Fruit fly (Drosophila melanogaster) whole organism, embryonic: ENCODE data around the gene Caper.

ENCODE experiments used
- Atf-2 ChIP-seq: fragments of 200-800 bp; sonication (Bioruptor generic); optimal IDR thresholded peaks from 2 replicates; lab custom pipeline; 2016; ENCODE audit warnings: missing biosample characterization, missing genetic modification characterization
- Bgb ChIP-seq: fragments of 200-800 bp; sonication (Bioruptor generic); IDR thresholded peaks from 2 replicates; pipeline ENCODE4 v1.3.6; 2022; ENCODE audit warnings: missing biosample characterization, missing genetic modification characterization; ENCODE audit not compliant: partially characterized antibody
- BtbVII ChIP-seq: fragments of 200-800 bp; sonication (Bioruptor generic); optimal IDR thresholded peaks from 3 replicates; lab custom pipeline; 2017; ENCODE audit warnings: missing biosample characterization, mild to moderate bottlenecking, missing genetic modification characterization
- C15 ChIP-seq: fragments of 200-800 bp; sonication (Bioruptor generic); IDR thresholded peaks from 3 replicates; pipeline ENCODE4 v1.3.6; 2022; ENCODE audit warnings: missing biosample characterization, missing genetic modification characterization
- CG10959 ChIP-seq: fragments of 200-800 bp; sonication (Bioruptor generic); IDR thresholded peaks from 2 replicates; pipeline ENCODE4 v1.3.6; 2022; ENCODE audit warnings: missing biosample characterization, missing genetic modification characterization
- CG11093 ChIP-seq: fragments of 200-800 bp; sonication (Bioruptor generic); IDR thresholded peaks from 3 replicates; pipeline ENCODE4 v1.3.6; 2022; ENCODE audit warnings: missing biosample characterization, missing genetic modification characterization
- CG12219 ChIP-seq: fragments of 200-800 bp; sonication (Bioruptor generic); optimal IDR thresholded peaks from 3 replicates; lab custom pipeline; 2018; ENCODE audit warnings: missing biosample characterization, mild to moderate bottlenecking, missing genetic modification characterization
- CG12659 ChIP-seq: fragments of 200-800 bp; sonication (Bioruptor generic); optimal IDR thresholded peaks from 3 replicates; lab custom pipeline; 2017; ENCODE audit warnings: mild to moderate bottlenecking, missing biosample characterization, missing genetic modification reagents, missing genetic modification characterization
- CG13424 ChIP-seq: fragments of 200-800 bp; sonication (Bioruptor generic); optimal IDR thresholded peaks from 2 replicates; lab custom pipeline; 2019; ENCODE audit warnings: missing biosample characterization, mild to moderate bottlenecking, missing genetic modification characterization, moderate library complexity
- CG15011 ChIP-seq: fragments of 200-800 bp; sonication (Bioruptor generic); optimal IDR thresholded peaks from 3 replicates; lab custom pipeline; 2018; ENCODE audit warnings: missing biosample characterization, mild to moderate bottlenecking, missing genetic modification characterization
- CG15073 ChIP-seq: fragments of 200-800 bp; sonication (Bioruptor generic); optimal IDR thresholded peaks from 2 replicates; lab custom pipeline; 2016; ENCODE audit warnings: missing biosample characterization, missing genetic modification characterization
- CG1647 ChIP-seq: fragments of 200-800 bp; sonication (Bioruptor generic); optimal IDR thresholded peaks from 3 replicates; lab custom pipeline; 2016; ENCODE audit warnings: missing biosample characterization, missing genetic modification characterization
- CG18599 ChIP-seq: fragments of 200-800 bp; sonication (Bioruptor generic); optimal IDR thresholded peaks from 3 replicates; lab custom pipeline; 2017; ENCODE audit warnings: missing biosample characterization, missing genetic modification characterization, mild to moderate bottlenecking, moderate library complexity, missing genetic modification reagents
- CG3281 ChIP-seq: fragments of 200-800 bp; sonication (Bioruptor generic); optimal IDR thresholded peaks from 3 replicates; lab custom pipeline; 2017; ENCODE audit warnings: missing biosample characterization, mild to moderate bottlenecking, missing genetic modification characterization
- CG33213 ChIP-seq: fragments of 200-800 bp; sonication (Bioruptor generic); optimal IDR thresholded peaks from 3 replicates; lab custom pipeline; 2016; ENCODE audit warnings: missing biosample characterization, missing genetic modification characterization
- CG3407 ChIP-seq: fragments of 200-800 bp; sonication (Bioruptor generic); optimal IDR thresholded peaks from 2 replicates; lab custom pipeline; 2018; ENCODE audit warnings: missing biosample characterization, mild to moderate bottlenecking, missing genetic modification characterization
- CG4282 ChIP-seq: fragments of 200-800 bp; sonication (Bioruptor generic); optimal IDR thresholded peaks from 2 replicates; lab custom pipeline; 2016; ENCODE audit warnings: missing biosample characterization, missing genetic modification characterization
- CG4328 ChIP-seq: fragments of 200-800 bp; sonication (Bioruptor generic); optimal IDR thresholded peaks from 3 replicates; lab custom pipeline; 2017; ENCODE audit warnings: missing biosample characterization, missing genetic modification reagents, missing genetic modification characterization
- CG6272 ChIP-seq: fragments of 200-800 bp; sonication (Bioruptor generic); IDR thresholded peaks from 2 replicates; pipeline ENCODE4 v1.3.6; 2022; ENCODE audit warnings: missing biosample characterization, missing genetic modification characterization
- CG6683 ChIP-seq: fragments of 200-800 bp; sonication (Bioruptor generic); optimal IDR thresholded peaks from 2 replicates; lab custom pipeline; 2017; ENCODE audit warnings: missing biosample characterization, mild to moderate bottlenecking, missing genetic modification characterization, missing genetic modification reagents
- CG6791 ChIP-seq: fragments of 200-800 bp; sonication (Bioruptor generic); IDR thresholded peaks from 3 replicates; pipeline ENCODE4 v1.3.6; 2022; ENCODE audit warnings: missing biosample characterization, missing genetic modification characterization; ENCODE audit not compliant: partially characterized antibody
- CG6813 ChIP-seq: fragments of 200-800 bp; sonication (Bioruptor generic); optimal IDR thresholded peaks from 2 replicates; lab custom pipeline; 2017; ENCODE audit warnings: missing biosample characterization, missing genetic modification characterization, mild to moderate bottlenecking, moderate library complexity, missing genetic modification reagents
- CG7745 ChIP-seq: fragments of 200-800 bp; sonication (Bioruptor generic); optimal IDR thresholded peaks from 2 replicates; lab custom pipeline; 2018; ENCODE audit warnings: missing biosample characterization, mild to moderate bottlenecking, missing genetic modification characterization, moderate library complexity
- CG8359 ChIP-seq: fragments of 200-800 bp; sonication (Bioruptor generic); optimal IDR thresholded peaks from 2 replicates; lab custom pipeline; 2017; ENCODE audit warnings: missing biosample characterization, mild to moderate bottlenecking, missing genetic modification characterization, borderline replicate concordance
- CG8478 ChIP-seq: fragments of >200 bp; optimal IDR thresholded peaks from 2 replicates; lab custom pipeline; 2018
- CG9817 ChIP-seq: fragments of 200-800 bp; sonication (Bioruptor generic); optimal IDR thresholded peaks from 2 replicates; lab custom pipeline; 2018; ENCODE audit warnings: missing biosample characterization, mild to moderate bottlenecking, missing genetic modification characterization, moderate library complexity
- Dip3 ChIP-seq: fragments of 200-800 bp; sonication (Bioruptor generic); optimal IDR thresholded peaks from 3 replicates; lab custom pipeline; 2016; ENCODE audit warnings: missing biosample characterization, missing genetic modification characterization
- Gsc ChIP-seq: fragments of 200-800 bp; sonication (Bioruptor generic); IDR thresholded peaks from 2 replicates; pipeline ENCODE4 v1.3.6; 2022; ENCODE audit warnings: missing biosample characterization, missing genetic modification characterization
- HHEX ChIP-seq: fragments of 200-800 bp; sonication (Bioruptor generic); optimal IDR thresholded peaks from 3 replicates; lab custom pipeline; 2017; ENCODE audit warnings: missing biosample characterization, mild to moderate bottlenecking, missing genetic modification characterization, missing genetic modification reagents
- Lpt ChIP-seq: fragments of >200 bp; optimal IDR thresholded peaks from 2 replicates; lab custom pipeline; 2018; ENCODE audit warnings: missing biosample characterization, missing genetic modification characterization
- NC2α ChIP-seq: fragments of 200-800 bp; sonication (Bioruptor generic); optimal IDR thresholded peaks from 2 replicates; lab custom pipeline; 2016; ENCODE audit warnings: missing biosample characterization, missing genetic modification characterization
- Oli ChIP-seq: fragments of 200-800 bp; sonication (Bioruptor generic); optimal IDR thresholded peaks from 2 replicates; lab custom pipeline; 2018; ENCODE audit warnings: missing biosample characterization, mild to moderate bottlenecking, missing genetic modification characterization, moderate library complexity
- Ravus ChIP-seq: fragments of 200-800 bp; sonication (Bioruptor generic); IDR thresholded peaks from 2 replicates; pipeline ENCODE4 v1.3.6; 2022; ENCODE audit warnings: missing biosample characterization, missing genetic modification characterization
- Sin3A ChIP-seq: fragments of >200 bp; optimal IDR thresholded peaks from 2 replicates; lab custom pipeline; 2018
- Stat92E ChIP-seq, 3 experiments: fragments of >200 bp in 2 of 3; fragments of 200-800 bp in 1 of 3; sonication (Bioruptor generic) in 1 of 3; optimal IDR thresholded peaks; 2 replicates each; lab custom pipeline; 2017 to 2019; ENCODE audit warnings: missing biosample characterization in 3 of 3, missing genetic modification characterization in 3 of 3, mild to moderate bottlenecking in 1 of 3, moderate library complexity in 1 of 3
- amos ChIP-seq: fragments of 200-800 bp; sonication (Bioruptor generic); IDR thresholded peaks from 2 replicates; pipeline ENCODE4 v1.3.6; 2022; ENCODE audit warnings: missing biosample characterization, missing genetic modification characterization; ENCODE audit not compliant: partially characterized antibody
- br ChIP-seq: fragments of >200 bp; optimal IDR thresholded peaks from 2 replicates; lab custom pipeline; 2017
- grau ChIP-seq: fragments of 200-800 bp; optimal IDR thresholded peaks from 3 replicates; lab custom pipeline; 2019; ENCODE audit warnings: missing biosample characterization, mild to moderate bottlenecking, missing genetic modification characterization, moderate library complexity
- grn ChIP-seq: fragments of 200-800 bp; sonication (Bioruptor generic); optimal IDR thresholded peaks from 3 replicates; lab custom pipeline; 2017; ENCODE audit warnings: missing biosample characterization, missing genetic modification characterization
- kay ChIP-seq: fragments of 200-800 bp; sonication (Bioruptor generic); optimal IDR thresholded peaks from 2 replicates; lab custom pipeline; 2016; ENCODE audit warnings: missing biosample characterization, missing genetic modification characterization
- pb ChIP-seq: fragments of 200-800 bp; sonication (Bioruptor generic); optimal IDR thresholded peaks from 3 replicates; lab custom pipeline; 2016; ENCODE audit warnings: missing biosample characterization, missing genetic modification characterization
- pros ChIP-seq: fragments of 200-800 bp; sonication (Bioruptor generic); optimal IDR thresholded peaks from 3 replicates; lab custom pipeline; 2019; ENCODE audit warnings: missing biosample characterization, mild to moderate bottlenecking, missing genetic modification characterization, moderate library complexity
- psq ChIP-seq: fragments of 200-800 bp; sonication (Bioruptor generic); optimal IDR thresholded peaks from 2 replicates; lab custom pipeline; 2017; ENCODE audit warnings: missing biosample characterization, missing genetic modification characterization
- ro ChIP-seq: fragments of 200-800 bp; sonication (Bioruptor generic); IDR thresholded peaks from 2 replicates; pipeline ENCODE4 v1.3.6; 2022; ENCODE audit warnings: missing biosample characterization, missing genetic modification characterization
- sd ChIP-seq: fragments of 200-800 bp; sonication (Bioruptor generic); optimal IDR thresholded peaks from 3 replicates; lab custom pipeline; 2018; ENCODE audit warnings: missing biosample characterization, mild to moderate bottlenecking, missing genetic modification characterization, moderate library complexity
- sisA ChIP-seq: fragments of 200-800 bp; sonication (Bioruptor generic); IDR thresholded peaks from 2 replicates; pipeline ENCODE4 v1.3.6; 2022; ENCODE audit warnings: missing biosample characterization, missing genetic modification characterization
- sob ChIP-seq: fragments of 200-800 bp; sonication (Bioruptor generic); IDR thresholded peaks from 2 replicates; pipeline ENCODE4 v1.3.6; 2022; ENCODE audit warnings: missing biosample characterization, missing genetic modification characterization
- sqz ChIP-seq: fragments of 200-800 bp; sonication (Bioruptor generic); optimal IDR thresholded peaks from 3 replicates; lab custom pipeline; 2018; ENCODE audit warnings: missing biosample characterization, mild to moderate bottlenecking, missing genetic modification characterization
- vnd ChIP-seq: fragments of 200-800 bp; sonication (Bioruptor generic); IDR thresholded peaks from 3 replicates; pipeline ENCODE4 v1.3.6; 2022; ENCODE audit warnings: missing biosample characterization, missing genetic modification characterization; ENCODE audit not compliant: partially characterized antibody

Gene Caper

DNA sequence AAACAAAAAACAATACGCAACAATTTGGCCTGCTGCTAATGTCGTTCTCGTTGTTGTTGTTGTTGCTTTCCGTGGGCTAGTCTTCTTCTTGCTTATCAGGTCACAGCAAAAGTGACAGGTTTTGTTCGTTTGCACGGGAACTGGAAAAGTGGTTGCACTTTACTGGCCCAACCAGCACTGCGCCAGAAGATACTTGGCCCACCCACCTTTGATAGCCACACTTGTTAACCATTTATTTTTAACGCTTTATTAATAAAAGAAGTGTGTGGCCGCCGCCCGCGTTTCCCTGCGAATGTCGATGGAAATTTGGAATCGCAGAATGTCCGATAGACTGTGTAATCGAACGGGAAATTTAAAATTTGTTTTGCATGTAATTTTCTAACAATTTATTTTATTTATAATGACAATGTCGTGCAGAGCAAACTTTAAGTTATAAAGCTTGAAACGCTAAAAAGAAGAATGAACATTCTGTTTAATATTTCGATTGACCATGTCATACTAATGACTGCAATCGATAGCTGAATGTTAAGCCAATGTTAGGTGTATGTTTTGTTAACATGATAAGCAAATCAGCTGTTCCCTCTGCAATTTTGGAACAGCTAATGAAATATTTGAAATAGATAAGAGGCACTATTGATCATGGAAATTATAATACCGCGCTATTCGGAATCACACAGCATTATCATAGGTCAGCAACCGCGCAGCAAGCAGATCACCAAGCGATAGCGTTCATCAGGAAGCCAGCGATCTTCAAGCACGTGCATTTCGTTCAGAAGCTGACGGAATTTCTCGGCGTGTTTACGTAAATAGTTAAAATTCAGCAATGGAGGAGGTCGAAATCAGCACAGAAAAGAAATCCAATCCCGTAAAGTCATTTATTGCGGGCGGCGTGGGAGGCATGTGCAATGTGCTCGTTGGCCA is 5.3 kb upstream of the Caper start, which contains the start of the genes CG31908 and MME1 (continued):
- peak; percentile 79 for TF ChIP-seq Bgb (GFP tag; lab: Robert Waterston, UW)
- no peak for TF ChIP-seq br (lab: Kevin White, UChicago)
- TF ChIP-seq CG15011 (GFP tag; lab: Kevin White, UChicago): no peak
- TF ChIP-seq CG9817 (tag; lab: Kevin White, UChicago): no peak
- no peak for TF ChIP-seq psq (GFP tag; lab: Kevin White, UChicago)
- TF ChIP-seq CG11093 (GFP tag; lab: Robert Waterston, UW): no peak
- TF ChIP-seq sd (tag; lab: Kevin White, UChicago): peak; percentile 38
- peak; percentile 43 for TF ChIP-seq Dip3
- no peak for TF ChIP-seq CG3407
- no peak for TF ChIP-seq Gsc
- TF ChIP-seq Lpt: no peak
- no peak for TF ChIP-seq Atf-2 (GFP tag; lab: Kevin White, UChicago)
- 0 out of 2 replicates have a peak, but pooled peaks have one; percentile 5 for TF ChIP-seq sisA (GFP tag; lab: Robert Waterston, UW)
- TF ChIP-seq CG6791 (GFP tag; lab: Robert Waterston, UW): peak; percentile 76; the same call in 2 of the 3 replicates
- no peak for TF ChIP-seq Ravus (GFP tag; lab: Robert Waterston, UW)
- no peak for TF ChIP-seq ro (GFP tag; lab: Robert Waterston, UW)
- TF ChIP-seq CG6272 (GFP tag; lab: Robert Waterston, UW): no peak
- TF ChIP-seq amos (GFP tag; lab: Robert Waterston, UW): peak; percentile 60
- peak; percentile 21 for TF ChIP-seq CG1647 (GFP tag; lab: Kevin White, UChicago)
- no peak for TF ChIP-seq C15
- no peak for TF ChIP-seq CG8359 (GFP tag; lab: Kevin White, UChicago)
- no peak for TF ChIP-seq CG4328 (GFP tag; lab: Kevin White, UChicago)
- no peak for TF ChIP-seq CG13424
- TF ChIP-seq CG6813 (GFP tag; lab: Kevin White, UChicago): no peak
- TF ChIP-seq pros (GFP tag; lab: Kevin White, UChicago): no peak
- no peak for TF ChIP-seq CG6683
- no peak for TF ChIP-seq pb (GFP tag; lab: Kevin White, UChicago)
- TF ChIP-seq CG7745 (tag; lab: Kevin White, UChicago): no peak
- TF ChIP-seq HHEX (GFP tag; lab: Kevin White, UChicago): no peak
- peak; percentile 15 for TF ChIP-seq CG3281 (GFP tag; lab: Kevin White, UChicago)
- no peak for TF ChIP-seq BtbVII
- TF ChIP-seq CG15073 (GFP tag; lab: Kevin White, UChicago): no peak
- TF ChIP-seq CG33213 (GFP tag; lab: Kevin White, UChicago): peak; percentile 4
- no peak for TF ChIP-seq grau
- no peak for TF ChIP-seq CG10959 (GFP tag; lab: Robert Waterston, UW)
- TF ChIP-seq sob (GFP tag; lab: Robert Waterston, UW): no peak
- TF ChIP-seq CG18599 (GFP tag; lab: Kevin White, UChicago): no peak
- peak; percentile 11 for TF ChIP-seq kay (GFP tag; lab: Kevin White, UChicago)
- TF ChIP-seq CG12219 (GFP tag; lab: Kevin White, UChicago): no peak
- TF ChIP-seq CG4282: no peak
- TF ChIP-seq NC2α (GFP tag; lab: Kevin White, UChicago): no peak
- TF ChIP-seq CG12659 (GFP tag; lab: Kevin White, UChicago): peak; percentile 56
- no peak for TF ChIP-seq sqz (GFP tag; lab: Kevin White, UChicago)
- no peak for TF ChIP-seq Stat92E (GFP tag; optimal IDR thresholded peaks at IDR 0.05; lab: Kevin White, UChicago)
- TF ChIP-seq grn (GFP tag; lab: Kevin White, UChicago): no peak
- no peak for TF ChIP-seq CG8478
- no peak for TF ChIP-seq Oli (tag; lab: Kevin White, UChicago)
- TF ChIP-seq Sin3A (lab: Kevin White, UChicago): peak; percentile 71
- peak; percentile 78 for TF ChIP-seq vnd
